Fruit fly (Drosophila melanogaster) whole organism, embryonic: ENCODE data around the gene Qsox2.

Experiments
- C15 ChIP-seq: fragments of 200-800 bp; sonication (Bioruptor generic); IDR thresholded peaks from 3 replicates; pipeline ENCODE4 v1.3.6; 2022; ENCODE audit warnings: missing biosample characterization, missing genetic modification characterization
- CG13296 ChIP-seq: fragments of 200-800 bp; sonication (Bioruptor generic); optimal IDR thresholded peaks from 3 replicates; lab custom pipeline; 2018; ENCODE audit warnings: missing biosample characterization, mild to moderate bottlenecking, missing genetic modification characterization
- CG14860 ChIP-seq: fragments of 200-800 bp; sonication (Bioruptor generic); IDR thresholded peaks from 3 replicates; pipeline ENCODE4 v1.3.6; 2022; ENCODE audit warnings: missing biosample characterization, missing genetic modification characterization; ENCODE audit not compliant: partially characterized antibody
- CG3995 ChIP-seq: fragments of 200-800 bp; sonication (Bioruptor generic); optimal IDR thresholded peaks from 3 replicates; lab custom pipeline; 2016; ENCODE audit warnings: missing biosample characterization, missing genetic modification characterization
- CTCF ChIP-seq: fragments of 200-800 bp; sonication (Bioruptor generic); optimal IDR thresholded peaks from 2 replicates; lab custom pipeline; 2017; ENCODE audit warnings: missing biosample characterization, mild to moderate bottlenecking, missing genetic modification characterization, moderate library complexity
- YL-1 ChIP-seq: fragments of 200-800 bp; sonication (Bioruptor generic); optimal IDR thresholded peaks from 3 replicates; lab custom pipeline; 2017; ENCODE audit warnings: missing biosample characterization, mild to moderate bottlenecking, missing genetic modification characterization
- bsh ChIP-seq, 2 experiments: fragments of 200-800 bp; sonication (Bioruptor generic); optimal IDR thresholded peaks; 2 replicates each; lab custom pipeline; 2017 to 2018; ENCODE audit warnings: mild to moderate bottlenecking in 2 of 2, missing biosample characterization in 2 of 2, missing genetic modification characterization in 2 of 2, moderate library complexity in 1 of 2
- dysf ChIP-seq: fragments of 200-800 bp; sonication (Bioruptor generic); IDR thresholded peaks from 3 replicates; pipeline ENCODE4 v1.3.6; 2022; ENCODE audit warnings: missing biosample characterization, missing genetic modification characterization
- h ChIP-seq: fragments of >200 bp; optimal IDR thresholded peaks from 2 replicates; lab custom pipeline; 2017
- hb ChIP-seq: fragments of 200-800 bp; sonication (Bioruptor generic); IDR thresholded peaks from 3 replicates; pipeline ENCODE4 v1.3.6; 2022; ENCODE audit warnings: missing biosample characterization, missing genetic modification characterization; ENCODE audit not compliant: partially characterized antibody
- nerfin-1 ChIP-seq: fragments of 200-800 bp; sonication (Bioruptor generic); optimal IDR thresholded peaks from 3 replicates; lab custom pipeline; 2019; ENCODE audit warnings: missing biosample characterization, mild to moderate bottlenecking, missing genetic modification characterization, moderate library complexity
- tap ChIP-seq: fragments of 200-800 bp; optimal IDR thresholded peaks from 3 replicates; lab custom pipeline; 2019; ENCODE audit warnings: missing biosample characterization, mild to moderate bottlenecking, missing genetic modification characterization, moderate library complexity

dm6 chr3R:21898758-21899157 is 14.8 kb upstream of the Qsox2 start:
- TF ChIP-seq CTCF (GFP tag; lab: Kevin White, UChicago) = no peak
- TF ChIP-seq YL-1 = no peak
- no peak for TF ChIP-seq CG3995 (GFP tag; lab: Kevin White, UChicago)
- no peak for TF ChIP-seq dysf
- no peak for TF ChIP-seq h (lab: Kevin White, UChicago)
- no peak for TF ChIP-seq hb
- no peak for TF ChIP-seq bsh (GFP tag; optimal IDR thresholded peaks at IDR 0.05; lab: Kevin White, UChicago)
- no peak for TF ChIP-seq CG13296
- no peak for TF ChIP-seq nerfin-1 (tag; lab: Kevin White, UChicago)
- TF ChIP-seq C15 (GFP tag; lab: Robert Waterston, UW) = no peak
- no peak for TF ChIP-seq tap
- no peak for TF ChIP-seq CG14860
